Fruit fly (Drosophila melanogaster) whole organism, embryonic: Measurements from ENCODE around the gene CG17637.
A peak's percentile ranks its signal among the peaks of the same experiment; 100 is the strongest.

Experiments used
- B-H1 ChIP-seq: fragments of 200-800 bp; sonication (Bioruptor generic); IDR thresholded peaks from 3 replicates; pipeline ENCODE4 v1.3.6; 2022; ENCODE audit warnings: missing biosample characterization, missing genetic modification characterization
- BtbVII ChIP-seq: fragments of 200-800 bp; sonication (Bioruptor generic); optimal IDR thresholded peaks from 3 replicates; lab custom pipeline; 2017; ENCODE audit warnings: missing biosample characterization, mild to moderate bottlenecking, missing genetic modification characterization
- CG10209 ChIP-seq: fragments of 200-800 bp; sonication (Bioruptor generic); optimal IDR thresholded peaks from 3 replicates; lab custom pipeline; 2017; ENCODE audit warnings: missing biosample characterization, mild to moderate bottlenecking, missing genetic modification characterization, missing genetic modification reagents
- CG11504 ChIP-seq: fragments of 200-800 bp; sonication (Bioruptor generic); optimal IDR thresholded peaks from 3 replicates; lab custom pipeline; 2019; ENCODE audit warnings: missing biosample characterization, mild to moderate bottlenecking, missing genetic modification characterization, moderate library complexity
- CG12071 ChIP-seq: fragments of 200-800 bp; sonication (Bioruptor generic); optimal IDR thresholded peaks from 3 replicates; lab custom pipeline; 2018; ENCODE audit warnings: missing biosample characterization, mild to moderate bottlenecking, missing genetic modification characterization
- CG13624 ChIP-seq: fragments of 200-800 bp; sonication (Bioruptor generic); optimal IDR thresholded peaks from 2 replicates; lab custom pipeline; 2016; ENCODE audit warnings: missing biosample characterization, missing genetic modification characterization
- CG15073 ChIP-seq: fragments of 200-800 bp; sonication (Bioruptor generic); optimal IDR thresholded peaks from 2 replicates; lab custom pipeline; 2016; ENCODE audit warnings: missing biosample characterization, missing genetic modification characterization
- CG15479 ChIP-seq: fragments of 200-800 bp; sonication (Bioruptor generic); optimal IDR thresholded peaks from 3 replicates; lab custom pipeline; 2019; ENCODE audit warnings: missing biosample characterization, mild to moderate bottlenecking, missing genetic modification characterization, moderate library complexity
- CG1602 ChIP-seq: fragments of 200-800 bp; sonication (Bioruptor generic); optimal IDR thresholded peaks from 3 replicates; lab custom pipeline; 2016; ENCODE audit warnings: missing biosample characterization, missing genetic modification characterization
- CG31388 ChIP-seq: fragments of 200-800 bp; sonication (Bioruptor generic); optimal IDR thresholded peaks from 2 replicates; lab custom pipeline; 2016; ENCODE audit warnings: missing biosample characterization, missing genetic modification characterization
- CG4424 ChIP-seq: fragments of 200-800 bp; sonication (Bioruptor generic); optimal IDR thresholded peaks from 3 replicates; lab custom pipeline; 2016; ENCODE audit warnings: missing biosample characterization, missing genetic modification characterization
- CG4707 ChIP-seq: fragments of 200-800 bp; sonication (Bioruptor generic); optimal IDR thresholded peaks from 2 replicates; lab custom pipeline; 2018; ENCODE audit warnings: missing biosample characterization, mild to moderate bottlenecking, missing genetic modification characterization, moderate library complexity
- CG4730 ChIP-seq: fragments of 200-800 bp; sonication (Bioruptor generic); IDR thresholded peaks from 2 replicates; pipeline ENCODE4 v1.3.6; 2022; ENCODE audit warnings: missing biosample characterization, missing genetic modification characterization
- CG6272 ChIP-seq: fragments of 200-800 bp; sonication (Bioruptor generic); IDR thresholded peaks from 2 replicates; pipeline ENCODE4 v1.3.6; 2022; ENCODE audit warnings: missing biosample characterization, missing genetic modification characterization
- CG6689 ChIP-seq: fragments of 200-800 bp; sonication (Bioruptor generic); IDR thresholded peaks from 2 replicates; pipeline ENCODE4 v1.3.6; 2022; ENCODE audit warnings: missing biosample characterization, missing genetic modification characterization
- CG7372 ChIP-seq: fragments of 200-800 bp; sonication (Bioruptor generic); IDR thresholded peaks from 2 replicates; pipeline ENCODE4 v1.3.6; 2022; ENCODE audit warnings: missing biosample characterization, missing genetic modification characterization
- CG7745 ChIP-seq: fragments of 200-800 bp; sonication (Bioruptor generic); optimal IDR thresholded peaks from 2 replicates; lab custom pipeline; 2018; ENCODE audit warnings: missing biosample characterization, mild to moderate bottlenecking, missing genetic modification characterization, moderate library complexity
- CG7839 ChIP-seq: fragments of 200-800 bp; sonication (Bioruptor generic); optimal IDR thresholded peaks from 3 replicates; lab custom pipeline; 2018; ENCODE audit warnings: missing biosample characterization, mild to moderate bottlenecking, missing genetic modification characterization, moderate library complexity
- CG9437 ChIP-seq: fragments of 200-800 bp; sonication (Bioruptor generic); optimal IDR thresholded peaks from 2 replicates; lab custom pipeline; 2018; ENCODE audit warnings: missing biosample characterization, mild to moderate bottlenecking, missing genetic modification characterization
- CG9797 ChIP-seq: fragments of 200-800 bp; sonication (Bioruptor generic); optimal IDR thresholded peaks from 3 replicates; lab custom pipeline; 2018; ENCODE audit warnings: missing biosample characterization, mild to moderate bottlenecking, missing genetic modification characterization
- CG9876 ChIP-seq: fragments of 200-800 bp; sonication (Bioruptor generic); optimal IDR thresholded peaks from 2 replicates; lab custom pipeline; 2016; ENCODE audit warnings: missing biosample characterization, missing genetic modification characterization
- CG9932 ChIP-seq: fragments of 200-800 bp; sonication (Bioruptor generic); IDR thresholded peaks from 2 replicates; pipeline ENCODE4 v1.3.6; 2022; ENCODE audit warnings: missing biosample characterization, missing genetic modification characterization
- D19A ChIP-seq: fragments of 200-800 bp; optimal IDR thresholded peaks from 3 replicates; lab custom pipeline; 2019; ENCODE audit warnings: missing biosample characterization, mild to moderate bottlenecking, missing genetic modification characterization, moderate library complexity
- ERR ChIP-seq: fragments of 200-800 bp; sonication (Bioruptor generic); optimal IDR thresholded peaks from 2 replicates; lab custom pipeline; 2016; ENCODE audit warnings: missing biosample characterization, missing genetic modification characterization
- Elba2 ChIP-seq: fragments of 200-800 bp; sonication (Bioruptor generic); optimal IDR thresholded peaks from 3 replicates; lab custom pipeline; 2016; ENCODE audit warnings: missing biosample characterization, missing genetic modification characterization
- Fer2 ChIP-seq: fragments of 200-800 bp; sonication (Bioruptor generic); optimal IDR thresholded peaks from 2 replicates; lab custom pipeline; 2018; ENCODE audit warnings: missing biosample characterization, mild to moderate bottlenecking, missing genetic modification characterization, moderate library complexity
- H2.0 ChIP-seq: fragments of 200-800 bp; sonication (Bioruptor generic); IDR thresholded peaks from 2 replicates; pipeline ENCODE4 v1.3.6; 2022; ENCODE audit warnings: missing biosample characterization, missing genetic modification characterization
- Lhr ChIP-seq: fragments of 200-800 bp; sonication (Bioruptor generic); optimal IDR thresholded peaks from 3 replicates; lab custom pipeline; 2017; ENCODE audit warnings: mild to moderate bottlenecking, missing biosample characterization, missing genetic modification reagents, missing genetic modification characterization
- Nf-YC ChIP-seq: fragments of 200-800 bp; optimal IDR thresholded peaks from 3 replicates; lab custom pipeline; 2019; ENCODE audit warnings: missing biosample characterization, mild to moderate bottlenecking, missing genetic modification characterization, moderate library complexity
- Pdp1 ChIP-seq, 2 experiments: fragments of 200-800 bp; sonication (Bioruptor generic); optimal IDR thresholded peaks; 3 replicates each; lab custom pipeline; 2016; ENCODE audit warnings: missing biosample characterization in 2 of 2, missing genetic modification characterization in 2 of 2, mild to moderate bottlenecking in 1 of 2, moderate library complexity in 1 of 2
- az2 ChIP-seq: fragments of 200-800 bp; sonication (Bioruptor generic); optimal IDR thresholded peaks from 3 replicates; lab custom pipeline; 2016; ENCODE audit warnings: missing biosample characterization, missing genetic modification characterization
- bab2 ChIP-seq: fragments of 200-800 bp; sonication (Bioruptor generic); optimal IDR thresholded peaks from 2 replicates; lab custom pipeline; 2016; ENCODE audit warnings: missing biosample characterization, missing genetic modification characterization
- bigmax ChIP-seq: fragments of 200-800 bp; sonication (Bioruptor generic); optimal IDR thresholded peaks from 2 replicates; lab custom pipeline; 2018; ENCODE audit warnings: missing biosample characterization, mild to moderate bottlenecking, missing genetic modification characterization
- crc ChIP-seq: fragments of 200-800 bp; sonication (Bioruptor generic); optimal IDR thresholded peaks from 2 replicates; lab custom pipeline; 2016; ENCODE audit warnings: missing biosample characterization, missing genetic modification characterization
- crp ChIP-seq, 2 experiments: fragments of 200-800 bp; sonication (Bioruptor generic); optimal IDR thresholded peaks; 2 replicates in 1 of 2; 3 replicates in 1 of 2; lab custom pipeline; 2017; ENCODE audit warnings: missing biosample characterization in 2 of 2, missing genetic modification characterization in 2 of 2, mild to moderate bottlenecking in 1 of 2, moderate library complexity in 1 of 2
- fru ChIP-seq: fragments of >200 bp; optimal IDR thresholded peaks from 2 replicates; lab custom pipeline; 2017
- gcm2 ChIP-seq: fragments of 200-800 bp; sonication (Bioruptor generic); optimal IDR thresholded peaks from 2 replicates; lab custom pipeline; 2016; ENCODE audit warnings: missing biosample characterization, missing genetic modification characterization
- kah ChIP-seq: fragments of 200-800 bp; sonication (Bioruptor generic); optimal IDR thresholded peaks from 2 replicates; lab custom pipeline; 2018; ENCODE audit warnings: missing biosample characterization, mild to moderate bottlenecking, missing genetic modification characterization
- ken ChIP-seq: fragments of 200-800 bp; sonication (Bioruptor generic); IDR thresholded peaks from 3 replicates; pipeline ENCODE4 v1.3.6; 2022; ENCODE audit warnings: missing biosample characterization, missing genetic modification characterization
- p53 ChIP-seq: fragments of 200-800 bp; sonication (Bioruptor generic); optimal IDR thresholded peaks from 2 replicates; lab custom pipeline; 2016; ENCODE audit warnings: missing biosample characterization, missing genetic modification characterization
- pho ChIP-seq: fragments of 200-800 bp; sonication (Bioruptor generic); optimal IDR thresholded peaks from 2 replicates; lab custom pipeline; 2016; ENCODE audit warnings: missing biosample characterization, missing genetic modification characterization
- pita ChIP-seq: fragments of 200-800 bp; sonication (Bioruptor generic); optimal IDR thresholded peaks from 2 replicates; lab custom pipeline; 2017; ENCODE audit warnings: missing biosample characterization, mild to moderate bottlenecking, missing genetic modification characterization
- ranshi ChIP-seq: fragments of 200-800 bp; sonication (Bioruptor generic); IDR thresholded peaks from 2 replicates; pipeline ENCODE4 v1.3.6; 2022; ENCODE audit warnings: missing biosample characterization, missing genetic modification characterization
- sens ChIP-seq: fragments of 200-800 bp; sonication (Bioruptor generic); peaks from one replicate; lab custom pipeline; 2016; ENCODE audit warnings: missing biosample characterization, missing genetic modification characterization
- seq ChIP-seq: fragments of 200-800 bp; sonication (Bioruptor generic); IDR thresholded peaks from 2 replicates; pipeline ENCODE4 v1.3.6; 2022; ENCODE audit warnings: missing biosample characterization, missing genetic modification characterization
- slou ChIP-seq: fragments of 200-800 bp; sonication (Bioruptor generic); optimal IDR thresholded peaks from 3 replicates; lab custom pipeline; 2016; ENCODE audit warnings: missing biosample characterization, missing genetic modification characterization
- sr ChIP-seq: fragments of 200-800 bp; sonication (Bioruptor generic); IDR thresholded peaks from 3 replicates; pipeline ENCODE4 v1.3.6; 2022; ENCODE audit warnings: missing biosample characterization, missing genetic modification characterization
- usp ChIP-seq: fragments of >200 bp; optimal IDR thresholded peaks from 2 replicates; lab custom pipeline; 2017; ENCODE audit warnings: missing biosample characterization, missing genetic modification characterization
- vvl ChIP-seq: fragments of 200-800 bp; sonication (Bioruptor generic); IDR thresholded peaks from 2 replicates; pipeline ENCODE4 v1.3.6; 2022; ENCODE audit warnings: missing biosample characterization, missing genetic modification characterization
- wor ChIP-seq: fragments of 200-800 bp; sonication (Bioruptor generic); IDR thresholded peaks from 2 replicates; pipeline ENCODE4 v1.3.6; 2022; ENCODE audit warnings: missing biosample characterization, missing genetic modification characterization
- zen2 ChIP-seq: fragments of 200-800 bp; sonication (Bioruptor generic); IDR thresholded peaks from 3 replicates; pipeline ENCODE4 v1.3.6; 2022; ENCODE audit warnings: missing biosample characterization, missing genetic modification characterization; ENCODE audit not compliant: partially characterized antibody

CG17637 gene

DNA sequence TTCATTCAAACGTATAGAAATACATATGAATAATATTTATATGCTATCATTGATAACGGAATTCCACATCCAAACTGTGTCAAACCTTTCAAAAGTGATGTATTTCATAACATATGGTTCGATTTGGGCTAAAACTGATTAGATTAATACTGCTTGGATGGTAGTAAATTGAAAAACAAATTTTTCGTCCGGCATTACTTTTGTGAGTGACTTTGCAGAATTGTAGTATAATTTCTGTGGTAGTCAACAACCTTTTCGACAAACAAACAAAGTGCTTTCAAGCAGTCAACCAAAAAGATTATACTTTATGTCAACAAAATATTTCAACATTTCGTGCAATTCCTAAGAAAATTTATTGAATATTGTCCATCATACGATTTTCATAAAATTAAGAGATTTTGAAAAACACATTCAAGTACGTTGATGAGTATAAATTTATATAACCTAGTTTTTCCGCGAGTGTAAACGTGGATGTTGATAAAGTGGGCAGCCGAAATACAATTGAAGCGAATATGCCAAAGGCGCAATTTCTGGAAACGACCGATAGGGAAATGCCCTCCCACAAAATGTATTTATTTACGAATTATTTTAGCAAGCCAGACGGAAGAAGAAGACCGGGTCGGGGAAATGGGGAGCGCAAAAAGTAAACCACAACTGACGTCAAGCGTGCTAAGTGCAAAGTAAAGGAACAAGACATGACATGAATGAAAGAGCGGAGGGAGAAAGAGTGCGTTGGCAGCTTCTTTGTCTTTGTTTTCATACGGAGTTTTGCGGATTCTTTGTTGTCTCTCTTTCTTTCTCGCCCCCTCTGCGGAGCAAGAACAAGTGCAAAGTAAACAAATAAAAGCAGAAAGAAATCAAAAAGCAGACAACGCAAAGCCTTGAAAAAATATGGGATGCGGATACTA, 14.2 kb downstream of the CG17637 start (continued):
- TF ChIP-seq CG7839 (tag; lab: Kevin White, UChicago) (peak; percentile 32), bigmax (GFP tag; lab: Kevin White, UChicago) (no peak), pita (GFP tag; lab: Kevin White, UChicago) (no peak), vvl (GFP tag; lab: Robert Waterston, UW) (no peak), BtbVII (GFP tag; lab: Kevin White, UChicago) (no peak), CG4730 (GFP tag; lab: Robert Waterston, UW) (no peak), crp (GFP tag; optimal IDR thresholded peaks at IDR 0.05; lab: Kevin White, UChicago) (no peak), wor (GFP tag; lab: Robert Waterston, UW) (no peak), CG1602 (GFP tag; lab: Kevin White, UChicago) (no peak), CG7372 (GFP tag; lab: Robert Waterston, UW) (no peak), CG9932 (GFP tag; lab: Robert Waterston, UW) (peak; percentile 52), fru (lab: Kevin White, UChicago) (no peak), CG7745 (no peak), Lhr (no peak), sens (peak; percentile 45), D19A (peak; percentile 9), B-H1 (no peak), CG11504 (tag; lab: Kevin White, UChicago) (peak; percentile 52), CG15073 (no peak), CG6689 (peak; percentile 54), CG12071 (GFP tag; lab: Kevin White, UChicago) (no peak), Pdp1 (GFP tag; optimal IDR thresholded peaks at IDR 0.05; lab: Kevin White, UChicago) (peak in 1 of 2 experiments; percentile 62), CG10209 (GFP tag; lab: Kevin White, UChicago) (peak; percentile 38), Fer2 (tag; lab: Kevin White, UChicago) (no peak), H2.0 (GFP tag; lab: Robert Waterston, UW) (no peak), bab2 (peak; percentile 56), ranshi (GFP tag; lab: Robert Waterston, UW) (peak; percentile 57), CG13624 (GFP tag; lab: Kevin White, UChicago) (peak; percentile 66), CG4424 (GFP tag; lab: Kevin White, UChicago) (no peak), CG9876 (GFP tag; lab: Kevin White, UChicago) (no peak), CG6272 (GFP tag; lab: Robert Waterston, UW) (no peak), Nf-YC (no peak), sr (no peak), usp (GFP tag; lab: Kevin White, UChicago) (no peak), pho (GFP tag; lab: Kevin White, UChicago) (peak; percentile 45), p53 (GFP tag; lab: Kevin White, UChicago) (peak; percentile 69), seq (GFP tag; lab: Robert Waterston, UW) (peak; percentile 19; the same call in 1 of the 2 replicates), zen2 (no peak), ERR (GFP tag; lab: Kevin White, UChicago) (no peak), CG15479 (GFP tag; lab: Kevin White, UChicago) (no peak), CG31388 (GFP tag; lab: Kevin White, UChicago) (no peak), ken (GFP tag; lab: Robert Waterston, UW) (no peak), kah (no peak), CG9437 (GFP tag; lab: Kevin White, UChicago) (peak; percentile 25), az2 (GFP tag; lab: Kevin White, UChicago) (peak; percentile 22), crc (GFP tag; lab: Kevin White, UChicago) (no peak), CG9797 (GFP tag; lab: Kevin White, UChicago) (no peak), CG4707 (GFP tag; lab: Kevin White, UChicago) (no peak), gcm2 (GFP tag; lab: Kevin White, UChicago) (no peak), Elba2 (GFP tag; lab: Kevin White, UChicago) (no peak), slou (no peak)
